Fruit fly (Drosophila melanogaster) whole organism, embryonic: ENCODE results near the gene bbg.

Experiments used
- CG10462 ChIP-seq: fragments of 200-800 bp; sonication (Bioruptor generic); optimal IDR thresholded peaks from 2 replicates; lab custom pipeline; 2016; ENCODE audit warnings: missing biosample characterization, missing genetic modification characterization
- CG11247 ChIP-seq: fragments of 200-800 bp; sonication (Bioruptor generic); IDR thresholded peaks from 2 replicates; pipeline ENCODE4 v1.3.6; 2022; ENCODE audit warnings: missing biosample characterization, missing genetic modification characterization
- CG11696 ChIP-seq: fragments of 200-800 bp; sonication (Bioruptor generic); IDR thresholded peaks from 2 replicates; pipeline ENCODE4 v1.3.6; 2022; ENCODE audit warnings: missing biosample characterization, missing genetic modification characterization
- CG12104 ChIP-seq: fragments of 200-800 bp; sonication (Bioruptor generic); optimal IDR thresholded peaks from 3 replicates; lab custom pipeline; 2016; ENCODE audit warnings: missing biosample characterization, missing genetic modification characterization
- CG12155 ChIP-seq: fragments of 200-800 bp; sonication (Bioruptor generic); optimal IDR thresholded peaks from 3 replicates; lab custom pipeline; 2016; ENCODE audit warnings: missing biosample characterization, missing genetic modification characterization
- CG14050 ChIP-seq: fragments of 200-800 bp; sonication (Bioruptor generic); IDR thresholded peaks from 3 replicates; pipeline ENCODE4 v1.3.6; 2022; ENCODE audit warnings: missing biosample characterization, missing genetic modification characterization
- CG14710 ChIP-seq: fragments of 200-800 bp; sonication (Bioruptor generic); optimal IDR thresholded peaks from 3 replicates; lab custom pipeline; 2019; ENCODE audit warnings: missing biosample characterization, mild to moderate bottlenecking, missing genetic modification characterization, moderate library complexity
- CG14965 ChIP-seq: fragments of 200-800 bp; sonication (Bioruptor generic); optimal IDR thresholded peaks from 2 replicates; lab custom pipeline; 2016; ENCODE audit warnings: missing biosample characterization, missing genetic modification characterization, borderline replicate concordance
- CG17912 ChIP-seq: fragments of 200-800 bp; sonication (Bioruptor generic); optimal IDR thresholded peaks from 2 replicates; lab custom pipeline; 2018; ENCODE audit warnings: missing biosample characterization, mild to moderate bottlenecking, missing genetic modification characterization
- CG18011 ChIP-seq: fragments of 200-800 bp; sonication (Bioruptor generic); optimal IDR thresholded peaks from 2 replicates; lab custom pipeline; 2017; ENCODE audit warnings: missing biosample characterization, missing genetic modification characterization, mild to moderate bottlenecking, moderate library complexity, missing genotype
- CG2129 ChIP-seq: fragments of 200-800 bp; sonication (Bioruptor generic); IDR thresholded peaks from 2 replicates; pipeline ENCODE4 v1.3.6; 2022; ENCODE audit warnings: missing biosample characterization, missing genetic modification characterization; ENCODE audit not compliant: partially characterized antibody
- CG3281 ChIP-seq: fragments of 200-800 bp; sonication (Bioruptor generic); optimal IDR thresholded peaks from 3 replicates; lab custom pipeline; 2017; ENCODE audit warnings: missing biosample characterization, mild to moderate bottlenecking, missing genetic modification characterization
- CG33557 ChIP-seq: fragments of 200-800 bp; sonication (Bioruptor generic); optimal IDR thresholded peaks from 2 replicates; lab custom pipeline; 2019; ENCODE audit warnings: missing biosample characterization, mild to moderate bottlenecking, missing genetic modification characterization, moderate library complexity
- CG4328 ChIP-seq: fragments of 200-800 bp; sonication (Bioruptor generic); optimal IDR thresholded peaks from 3 replicates; lab custom pipeline; 2017; ENCODE audit warnings: missing biosample characterization, missing genetic modification reagents, missing genetic modification characterization
- CG5953 ChIP-seq: fragments of 200-800 bp; sonication (Bioruptor generic); IDR thresholded peaks from 2 replicates; pipeline ENCODE4 v1.3.6; 2022; ENCODE audit warnings: missing biosample characterization, missing genetic modification characterization
- CG6689 ChIP-seq: fragments of 200-800 bp; sonication (Bioruptor generic); IDR thresholded peaks from 2 replicates; pipeline ENCODE4 v1.3.6; 2022; ENCODE audit warnings: missing biosample characterization, missing genetic modification characterization
- CG8290 ChIP-seq, 3 experiments: fragments of 200-800 bp; sonication (Bioruptor generic); optimal IDR thresholded peaks; 2 replicates each; lab custom pipeline; 2016 to 2019; ENCODE audit warnings: missing biosample characterization in 3 of 3, missing genetic modification characterization in 3 of 3, mild to moderate bottlenecking in 2 of 3, moderate library complexity in 1 of 3
- CG8359 ChIP-seq: fragments of 200-800 bp; sonication (Bioruptor generic); optimal IDR thresholded peaks from 2 replicates; lab custom pipeline; 2017; ENCODE audit warnings: missing biosample characterization, mild to moderate bottlenecking, missing genetic modification characterization, borderline replicate concordance
- CG8944 ChIP-seq: fragments of 200-800 bp; sonication (Bioruptor generic); optimal IDR thresholded peaks from 3 replicates; lab custom pipeline; 2016; ENCODE audit warnings: missing biosample characterization, missing genetic modification characterization
- CG9215 ChIP-seq: fragments of 200-800 bp; sonication (Bioruptor generic); IDR thresholded peaks from 2 replicates; pipeline ENCODE4 v1.3.6; 2022; ENCODE audit warnings: missing biosample characterization, missing genetic modification characterization
- Chrac-16 ChIP-seq: fragments of 200-800 bp; sonication (Bioruptor generic); optimal IDR thresholded peaks from 3 replicates; lab custom pipeline; 2016; ENCODE audit warnings: missing biosample characterization, missing genetic modification characterization
- CoRest ChIP-seq: fragments of 200-800 bp; sonication (Bioruptor generic); optimal IDR thresholded peaks from 3 replicates; lab custom pipeline; 2018; ENCODE audit warnings: missing biosample characterization, mild to moderate bottlenecking, missing genetic modification characterization, moderate library complexity
- Dek ChIP-seq: fragments of 200-800 bp; sonication (Bioruptor generic); optimal IDR thresholded peaks from 3 replicates; lab custom pipeline; 2019; ENCODE audit warnings: missing biosample characterization, mild to moderate bottlenecking, missing genetic modification characterization, moderate library complexity
- E2f1 ChIP-seq: fragments of 200-800 bp; sonication (Bioruptor generic); IDR thresholded peaks from 2 replicates; pipeline ENCODE4 v1.3.6; 2022; ENCODE audit warnings: missing biosample characterization, missing genetic modification characterization
- ERR ChIP-seq: fragments of 200-800 bp; sonication (Bioruptor generic); optimal IDR thresholded peaks from 2 replicates; lab custom pipeline; 2016; ENCODE audit warnings: missing biosample characterization, missing genetic modification characterization
- Gug ChIP-seq: fragments of 200-800 bp; sonication (Bioruptor generic); IDR thresholded peaks from 4 replicates; pipeline ENCODE4 v1.3.6; 2022; ENCODE audit warnings: missing biosample characterization, missing genetic modification characterization
- Hand ChIP-seq: fragments of 200-800 bp; sonication (Bioruptor generic); optimal IDR thresholded peaks from 2 replicates; lab custom pipeline; 2017; ENCODE audit warnings: mild to moderate bottlenecking, missing biosample characterization, missing genetic modification reagents, missing genetic modification characterization
- Hey ChIP-seq: fragments of 200-800 bp; sonication (Bioruptor generic); optimal IDR thresholded peaks from 3 replicates; lab custom pipeline; 2018; ENCODE audit warnings: missing biosample characterization, mild to moderate bottlenecking, missing genetic modification characterization
- NC2α ChIP-seq: fragments of 200-800 bp; sonication (Bioruptor generic); optimal IDR thresholded peaks from 2 replicates; lab custom pipeline; 2016; ENCODE audit warnings: missing biosample characterization, missing genetic modification characterization
- NK7.1 ChIP-seq: fragments of 200-800 bp; sonication (Bioruptor generic); optimal IDR thresholded peaks from 3 replicates; lab custom pipeline; 2016; ENCODE audit warnings: missing biosample characterization, missing genetic modification characterization
- Neu2 ChIP-seq: fragments of 200-800 bp; sonication (Bioruptor generic); optimal IDR thresholded peaks from 3 replicates; lab custom pipeline; 2016; ENCODE audit warnings: missing biosample characterization, missing genetic modification characterization, borderline replicate concordance
- Nf-YC ChIP-seq: fragments of 200-800 bp; optimal IDR thresholded peaks from 3 replicates; lab custom pipeline; 2019; ENCODE audit warnings: missing biosample characterization, mild to moderate bottlenecking, missing genetic modification characterization, moderate library complexity
- Tbp ChIP-seq: fragments of >200 bp; optimal IDR thresholded peaks from 2 replicates; lab custom pipeline; 2018; ENCODE audit warnings: missing biosample characterization, missing genetic modification characterization
- Trl ChIP-seq, 3 experiments: fragments of >200 bp in 2 of 3; fragments of 200-800 bp in 1 of 3; sonication (Bioruptor generic) in 1 of 3; optimal IDR thresholded peaks; 2 replicates in 1 of 3; 3 replicates in 2 of 3; lab custom pipeline; 2016 to 2017; ENCODE audit warnings: missing biosample characterization in 1 of 3, missing genetic modification characterization in 1 of 3
- aop ChIP-seq: fragments of 200-800 bp; sonication (Bioruptor generic); IDR thresholded peaks from 2 replicates; pipeline ENCODE4 v1.3.6; 2022; ENCODE audit warnings: missing biosample characterization, missing genetic modification characterization
- ara ChIP-seq: fragments of 200-800 bp; sonication (Bioruptor generic); IDR thresholded peaks from 2 replicates; pipeline ENCODE4 v1.3.6; 2022; ENCODE audit warnings: missing biosample characterization, missing genetic modification characterization
- cad ChIP-seq: fragments of >200 bp; optimal IDR thresholded peaks from 2 replicates; lab custom pipeline; 2017; ENCODE audit warnings: missing biosample characterization, missing genetic modification characterization
- cas ChIP-seq: fragments of 200-800 bp; sonication (Bioruptor generic); IDR thresholded peaks from 2 replicates; pipeline ENCODE4 v1.3.6; 2022; ENCODE audit warnings: missing biosample characterization, missing genetic modification characterization
- croc ChIP-seq: fragments of 200-800 bp; sonication (Bioruptor generic); conservative IDR thresholded peaks from 3 replicates; pipeline ENCODE4 v1.3.6; 2022; ENCODE audit warnings: missing biosample characterization, missing genetic modification characterization
- dpn ChIP-seq, 2 experiments: fragments of 200-800 bp; sonication (Bioruptor generic); optimal IDR thresholded peaks; 3 replicates each; lab custom pipeline; 2016; ENCODE audit warnings: missing biosample characterization in 2 of 2, missing genetic modification characterization in 2 of 2
- eve ChIP-seq, 2 experiments: fragments of >200 bp; optimal IDR thresholded peaks; 2 replicates each; lab custom pipeline; 2017; ENCODE audit warnings: missing biosample characterization in 2 of 2, missing genetic modification characterization in 2 of 2
- ewg ChIP-seq: fragments of 200-800 bp; sonication (Bioruptor generic); optimal IDR thresholded peaks from 3 replicates; lab custom pipeline; 2017; ENCODE audit warnings: mild to moderate bottlenecking, missing biosample characterization, missing genetic modification reagents, missing genetic modification characterization
- fd3F ChIP-seq: fragments of 200-800 bp; sonication (Bioruptor generic); optimal IDR thresholded peaks from 2 replicates; lab custom pipeline; 2018; ENCODE audit warnings: missing biosample characterization, mild to moderate bottlenecking, missing genetic modification characterization, moderate library complexity
- kah ChIP-seq: fragments of 200-800 bp; sonication (Bioruptor generic); optimal IDR thresholded peaks from 2 replicates; lab custom pipeline; 2018; ENCODE audit warnings: missing biosample characterization, mild to moderate bottlenecking, missing genetic modification characterization
- mld ChIP-seq: fragments of 200-800 bp; sonication (Bioruptor generic); IDR thresholded peaks from 3 replicates; pipeline ENCODE4 v1.3.6; 2022; ENCODE audit warnings: missing biosample characterization, missing genetic modification characterization; ENCODE audit not compliant: partially characterized antibody
- nmo ChIP-seq: fragments of 200-800 bp; sonication (Bioruptor generic); optimal IDR thresholded peaks from 2 replicates; lab custom pipeline; 2018; ENCODE audit warnings: missing biosample characterization, mild to moderate bottlenecking, missing genetic modification characterization, moderate library complexity
- sr ChIP-seq: fragments of 200-800 bp; sonication (Bioruptor generic); IDR thresholded peaks from 3 replicates; pipeline ENCODE4 v1.3.6; 2022; ENCODE audit warnings: missing biosample characterization, missing genetic modification characterization
- trh ChIP-seq: fragments of 200-800 bp; sonication (Bioruptor generic); optimal IDR thresholded peaks from 2 replicates; lab custom pipeline; 2016; ENCODE audit warnings: missing biosample characterization, missing genetic modification characterization
- tup ChIP-seq: fragments of 200-800 bp; sonication (Bioruptor generic); optimal IDR thresholded peaks from 2 replicates; lab custom pipeline; 2016; ENCODE audit warnings: missing biosample characterization, mild to moderate bottlenecking, missing genetic modification characterization, moderate library complexity

bbg gene

DNA sequence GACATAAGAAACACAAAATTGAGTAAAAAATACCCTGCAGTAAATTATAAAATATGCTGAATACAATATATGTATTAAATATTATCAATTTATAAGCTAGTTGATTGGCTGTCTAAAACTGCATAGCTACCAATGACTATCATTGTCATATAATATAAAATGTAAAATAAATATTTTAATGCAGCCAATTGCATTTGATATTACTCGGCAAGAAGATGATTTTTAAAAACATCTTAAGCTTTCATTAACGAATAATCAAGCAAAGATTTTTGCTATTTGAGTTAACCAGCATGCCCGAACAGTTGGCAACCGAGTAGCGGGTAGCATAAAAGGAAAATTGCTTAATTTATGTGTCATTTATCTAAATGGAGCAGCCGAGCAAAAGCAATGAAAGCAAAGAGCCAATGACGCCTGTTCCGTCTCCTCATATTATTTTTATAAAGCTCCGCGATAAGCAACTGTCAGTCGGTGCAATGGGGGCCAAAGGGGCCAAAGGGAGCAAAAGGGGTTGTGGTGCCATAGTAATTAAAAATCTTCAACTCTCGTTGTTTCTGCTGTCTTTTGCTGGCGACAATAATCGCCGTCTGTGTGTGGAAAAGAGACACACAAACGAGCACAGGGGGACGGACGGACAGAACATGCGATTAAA lies 172.8 kb downstream of the bbg start (continued):
- TF ChIP-seq CG8290 (GFP tag; optimal IDR thresholded peaks at IDR 0.05; lab: Kevin White, UChicago) (no peak), CG8290 (tag; optimal IDR thresholded peaks at IDR 0.05; lab: Kevin White, UChicago) (no peak), Gug (GFP tag; lab: Robert Waterston, UW) (no peak), CG8944 (GFP tag; lab: Kevin White, UChicago) (no peak), NK7.1 (GFP tag; lab: Kevin White, UChicago) (no peak), CG33557 (GFP tag; lab: Kevin White, UChicago) (no peak), NC2α (GFP tag; lab: Kevin White, UChicago) (no peak), Hand (GFP tag; lab: Kevin White, UChicago) (no peak), CG17912 (no peak), trh (no peak), CG12155 (no peak), Neu2 (no peak), Dek (tag; lab: Kevin White, UChicago) (peak; percentile 17), CG9215 (GFP tag; lab: Robert Waterston, UW) (no peak), fd3F (GFP tag; lab: Kevin White, UChicago) (no peak), CG2129 (GFP tag; lab: Robert Waterston, UW) (no peak), eve (GFP tag; optimal IDR thresholded peaks at IDR 0.05; lab: Kevin White, UChicago) (no peak), dpn (GFP tag; optimal IDR thresholded peaks at IDR 0.05; lab: Kevin White, UChicago) (peak in 1 of 2 experiments; percentile 31), CG11696 (GFP tag; lab: Robert Waterston, UW) (no peak), croc (GFP tag; lab: Robert Waterston, UW) (no peak; the same call in 2 of the 3 replicates), Tbp (no peak), cas (GFP tag; lab: Robert Waterston, UW) (no peak), nmo (peak; percentile 71), ERR (GFP tag; lab: Kevin White, UChicago) (no peak), CG14965 (GFP tag; lab: Kevin White, UChicago) (no peak), Hey (tag; lab: Kevin White, UChicago) (no peak), Nf-YC (tag; lab: Kevin White, UChicago) (no peak), CG10462 (GFP tag; lab: Kevin White, UChicago) (no peak), CoRest (tag; lab: Kevin White, UChicago) (peak; percentile 70), Trl (optimal IDR thresholded peaks at IDR 0.05; lab: Kevin White, UChicago) (no peak), Trl (GFP tag; optimal IDR thresholded peaks at IDR 0.05; lab: Kevin White, UChicago) (no peak), CG4328 (GFP tag; lab: Kevin White, UChicago) (no peak), ara (GFP tag; lab: Robert Waterston, UW) (no peak), CG14710 (peak; percentile 29), CG18011 (GFP tag; lab: Kevin White, UChicago) (no peak), CG8359 (GFP tag; lab: Kevin White, UChicago) (no peak), mld (no peak), ewg (GFP tag; lab: Kevin White, UChicago) (peak; percentile 22), CG3281 (GFP tag; lab: Kevin White, UChicago) (no peak), tup (GFP tag; lab: Kevin White, UChicago) (no peak), CG6689 (GFP tag; lab: Robert Waterston, UW) (peak; percentile 63), Chrac-16 (GFP tag; lab: Kevin White, UChicago) (no peak), CG14050 (GFP tag; lab: Robert Waterston, UW) (no peak), E2f1 (0 out of 2 replicates have a peak, but pooled peaks have one; percentile 9), CG12104 (no peak), cad (no peak), aop (no peak), CG11247 (no peak), kah (GFP tag; lab: Kevin White, UChicago) (no peak), sr (GFP tag; lab: Robert Waterston, UW) (no peak), CG5953 (0 out of 2 replicates have a peak, but pooled peaks have one; percentile 30)
